Worm (Caenorhabditis elegans) whole organism, young adult: Measurements from ENCODE around the gene C03C10.2.

Experiments used
- B0019.2 ChIP-seq: fragments of 200-800 bp; sonication (Bioruptor generic); conservative IDR thresholded peaks from 2 replicates; pipeline ENCODE4 v1.3.6; 2022; ENCODE audit warnings: missing genetic modification reagents, missing genetic modification characterization, missing compliant biosample characterization
- B0035.1 ChIP-seq: sonication (generic microtip); optimal IDR thresholded peaks from 2 replicates; lab custom pipeline; 2016; ENCODE audit warnings: missing genetic modification characterization, mild to moderate bottlenecking, missing compliant biosample characterization, missing genotype, missing genetic modification reagents
- B0261.1 ChIP-seq: sonication (generic microtip); optimal IDR thresholded peaks from 2 replicates; lab custom pipeline; 2016; ENCODE audit warnings: mild to moderate bottlenecking, missing genetic modification characterization, moderate library complexity, missing compliant biosample characterization
- C06A6.2 ChIP-seq: fragments of 200-800 bp; sonication (Bioruptor generic); conservative IDR thresholded peaks from 2 replicates; pipeline ENCODE4 v1.3.6; 2022; ENCODE audit warnings: missing genetic modification characterization, missing compliant biosample characterization
- F37B4.10 ChIP-seq: fragments of 200-800 bp; sonication (Bioruptor generic); IDR thresholded peaks from 2 replicates; pipeline ENCODE4 v1.3.6; 2022; ENCODE audit warnings: missing genetic modification characterization, missing compliant biosample characterization
- F52B5.7 ChIP-seq: sonication (generic microtip); optimal IDR thresholded peaks from 2 replicates; lab custom pipeline; 2016; ENCODE audit warnings: mild to moderate bottlenecking, missing genetic modification characterization, missing compliant biosample characterization
- Y67H2A.10 ChIP-seq: fragments of 200-800 bp; sonication (Bioruptor generic); conservative IDR thresholded peaks from 2 replicates; pipeline ENCODE4 v1.3.6; 2022; ENCODE audit warnings: missing genetic modification reagents, missing genetic modification characterization, missing compliant biosample characterization
- Y79H2A.3 ChIP-seq: fragments of 200-800 bp; sonication (Bioruptor generic); conservative IDR thresholded peaks from 2 replicates; pipeline ENCODE4 v1.3.6; 2022; ENCODE audit warnings: missing genetic modification reagents, missing genetic modification characterization, missing compliant biosample characterization
- ZK185.1 ChIP-seq: sonication (generic microtip); optimal IDR thresholded peaks from 2 replicates; lab custom pipeline; 2016; ENCODE audit warnings: mild to moderate bottlenecking, missing genetic modification characterization, missing compliant biosample characterization; ENCODE audit not compliant: poor library complexity, severe bottlenecking
- atf-7 ChIP-seq: sonication (generic microtip); optimal IDR thresholded peaks from 2 replicates; lab custom pipeline; 2017; ENCODE audit warnings: mild to moderate bottlenecking, missing genetic modification characterization, missing compliant biosample characterization
- athp-1 ChIP-seq: sonication (generic microtip); optimal IDR thresholded peaks from 2 replicates; lab custom pipeline; 2017; ENCODE audit warnings: mild to moderate bottlenecking, missing genetic modification characterization, missing compliant biosample characterization
- attf-5 ChIP-seq: fragments of 200-800 bp; sonication (Bioruptor generic); optimal IDR thresholded peaks from 2 replicates; lab custom pipeline; 2018; ENCODE audit warnings: mild to moderate bottlenecking, missing genetic modification characterization, missing compliant biosample characterization
- bed-2 ChIP-seq: fragments of 200-800 bp; sonication (Bioruptor generic); IDR thresholded peaks from 2 replicates; pipeline ENCODE4 v1.3.6; 2022; ENCODE audit warnings: missing genetic modification reagents, missing genetic modification characterization, missing compliant biosample characterization
- cebp-1 ChIP-seq, 2 experiments: fragments of 200-800 bp in 1 of 2; sonication (Bioruptor generic) in 1 of 2; sonication (generic microtip) in 1 of 2; IDR thresholded peaks in 1 of 2; optimal IDR thresholded peaks in 1 of 2; 2 replicates each; pipeline versions ENCODE4 v1.3.6 to Lab custom; 2017 to 2022; ENCODE audit warnings: missing compliant biosample characterization in 2 of 2, missing genetic modification characterization in 2 of 2, mild to moderate bottlenecking in 1 of 2, missing genetic modification reagents in 1 of 2, moderate library complexity in 1 of 2
- die-1 ChIP-seq: sonication (generic microtip); optimal IDR thresholded peaks from 2 replicates; lab custom pipeline; 2016; ENCODE audit warnings: missing genotype, mild to moderate bottlenecking, missing genetic modification characterization, missing compliant biosample characterization
- egl-44 ChIP-seq: fragments of 200-800 bp; sonication (Bioruptor generic); IDR thresholded peaks from 2 replicates; pipeline ENCODE4 v1.3.6; 2022; ENCODE audit warnings: missing genetic modification reagents, missing genetic modification characterization, missing compliant biosample characterization
- egrh-3 ChIP-seq: fragments of 200-800 bp; sonication (Bioruptor generic); IDR thresholded peaks from 2 replicates; pipeline ENCODE4 v1.3.6; 2022; ENCODE audit warnings: missing genetic modification reagents, missing genetic modification characterization, missing compliant biosample characterization
- ets-4 ChIP-seq: fragments of 200-800 bp; sonication (Bioruptor generic); optimal IDR thresholded peaks from 2 replicates; lab custom pipeline; 2018; ENCODE audit warnings: mild to moderate bottlenecking, missing genetic modification characterization, missing compliant biosample characterization
- him-1 ChIP-seq: sonication (generic microtip); optimal IDR thresholded peaks from 2 replicates; lab custom pipeline; 2016; ENCODE audit warnings: missing genotype, missing genetic modification reagents, missing genetic modification characterization, missing compliant biosample characterization
- hlh-26 ChIP-seq: fragments of 200-800 bp; sonication (Bioruptor generic); conservative IDR thresholded peaks from 2 replicates; pipeline ENCODE4 v1.3.6; 2022; ENCODE audit warnings: missing genetic modification reagents, missing genetic modification characterization, missing compliant biosample characterization
- hmg-1.2 ChIP-seq: fragments of 200-800 bp; sonication (Bioruptor generic); IDR thresholded peaks from 2 replicates; pipeline ENCODE4 v1.3.6; 2022; ENCODE audit warnings: missing genetic modification reagents, missing genetic modification characterization, missing compliant biosample characterization
- hmg-20 ChIP-seq: fragments of 200-800 bp; sonication (Bioruptor generic); IDR thresholded peaks from 2 replicates; pipeline ENCODE4 v1.3.6; 2022; ENCODE audit warnings: missing genetic modification reagents, missing genetic modification characterization, missing compliant biosample characterization
- hsf-1 ChIP-seq: fragments of 200-800 bp; sonication (Bioruptor generic); IDR thresholded peaks from 2 replicates; pipeline ENCODE4 v1.3.6; 2022; ENCODE audit warnings: missing genetic modification reagents, missing genetic modification characterization, missing compliant biosample characterization
- lin-40 ChIP-seq: sonication (generic microtip); optimal IDR thresholded peaks from 2 replicates; lab custom pipeline; 2016; ENCODE audit warnings: missing genetic modification characterization, mild to moderate bottlenecking, missing compliant biosample characterization, missing genotype, missing genetic modification reagents
- madf-6 ChIP-seq: fragments of 200-800 bp; sonication (Bioruptor generic); IDR thresholded peaks from 2 replicates; pipeline ENCODE4 v1.3.6; 2022; ENCODE audit warnings: missing genetic modification reagents, missing genetic modification characterization, missing compliant biosample characterization
- mcd-1 ChIP-seq: fragments of 200-800 bp; sonication (Bioruptor generic); IDR thresholded peaks from 2 replicates; pipeline ENCODE4 v1.3.6; 2022; ENCODE audit warnings: missing genetic modification reagents, missing genetic modification characterization, missing compliant biosample characterization
- mxl-1 ChIP-seq: sonication (generic microtip); optimal IDR thresholded peaks from 2 replicates; lab custom pipeline; 2016; ENCODE audit warnings: missing genetic modification characterization, missing compliant biosample characterization
- nfyb-1 ChIP-seq: fragments of 200-800 bp; sonication (Bioruptor generic); IDR thresholded peaks from 2 replicates; pipeline ENCODE4 v1.3.6; 2022; ENCODE audit warnings: missing genetic modification reagents, missing genetic modification characterization, missing compliant biosample characterization
- nhr-120 ChIP-seq: fragments of 200-800 bp; sonication (Bioruptor generic); IDR thresholded peaks from 2 replicates; pipeline ENCODE4 v1.3.6; 2022; ENCODE audit warnings: missing genetic modification characterization, missing compliant biosample characterization
- nhr-90 ChIP-seq: sonication (generic microtip); optimal IDR thresholded peaks from 2 replicates; lab custom pipeline; 2016; ENCODE audit warnings: missing genotype, mild to moderate bottlenecking, missing genetic modification characterization, missing compliant biosample characterization
- pbrm-1 ChIP-seq: fragments of 200-800 bp; sonication (Bioruptor generic); IDR thresholded peaks from 2 replicates; pipeline ENCODE4 v1.3.6; 2022; ENCODE audit warnings: missing genetic modification reagents, missing genetic modification characterization, missing compliant biosample characterization
- pha-4 ChIP-seq: fragments of 150-350 bp; sonication (generic microtip); optimal IDR thresholded peaks from 2 replicates; lab custom pipeline; 2014; ENCODE audit warnings: missing biosample characterization, missing genetic modification reagents, missing genetic modification characterization
- rcor-1 ChIP-seq: fragments of 200-800 bp; sonication (Bioruptor generic); IDR thresholded peaks from 2 replicates; pipeline ENCODE4 v1.3.6; 2022; ENCODE audit warnings: missing genetic modification reagents, missing genetic modification characterization, missing compliant biosample characterization
- snpc-3.4 ChIP-seq: sonication (generic microtip); optimal IDR thresholded peaks from 2 replicates; lab custom pipeline; 2017; ENCODE audit warnings: missing genetic modification characterization, mild to moderate bottlenecking, missing compliant biosample characterization, antibody characterized with exemption, moderate library complexity, missing genotype, missing genetic modification reagents
- somi-1 ChIP-seq: fragments of 200-800 bp; sonication (Bioruptor generic); optimal IDR thresholded peaks from 2 replicates; lab custom pipeline; 2018; ENCODE audit warnings: mild to moderate bottlenecking, missing genetic modification characterization, missing compliant biosample characterization
- tbp1 ChIP-seq: fragments of 200-800 bp; sonication (Bioruptor generic); optimal IDR thresholded peaks from 2 replicates; lab custom pipeline; 2018; ENCODE audit warnings: mild to moderate bottlenecking, missing genetic modification characterization, missing compliant biosample characterization
- tlf-1 ChIP-seq: fragments of 200-800 bp; sonication (Bioruptor generic); optimal IDR thresholded peaks from 2 replicates; lab custom pipeline; 2018; ENCODE audit warnings: mild to moderate bottlenecking, missing genetic modification characterization, missing compliant biosample characterization
- unc-62 ChIP-seq: fragments of 150-350 bp; optimal IDR thresholded peaks from 2 replicates; lab custom pipeline; 2014; ENCODE audit warnings: missing biosample characterization, missing genetic modification reagents, missing genetic modification characterization
- xnd-1 ChIP-seq: sonication (generic microtip); optimal IDR thresholded peaks from 2 replicates; lab custom pipeline; 2016; ENCODE audit warnings: missing genotype, missing genetic modification reagents, missing genetic modification characterization, missing compliant biosample characterization
- zfh-2 ChIP-seq: fragments of 200-800 bp; sonication (Bioruptor generic); conservative IDR thresholded peaks from 2 replicates; pipeline ENCODE4 v1.3.6; 2022; ENCODE audit warnings: missing genetic modification reagents, missing genetic modification characterization, missing compliant biosample characterization
- ztf-26 ChIP-seq: sonication (generic microtip); optimal IDR thresholded peaks from 2 replicates; lab custom pipeline; 2017; ENCODE audit warnings: missing genetic modification characterization, missing compliant biosample characterization
- ztf-6 ChIP-seq: fragments of 200-800 bp; sonication (Bioruptor generic); IDR thresholded peaks from 2 replicates; pipeline ENCODE4 v1.3.6; 2022; ENCODE audit warnings: missing genetic modification reagents, missing genetic modification characterization, missing compliant biosample characterization

The C03C10.2 gene

ce11 chrIII:4099884-4100596 is 9.2 kb downstream of the C03C10.2 start:
- TF ChIP-seq egrh-3 (GFP tag; lab: Robert Waterston, UW): no peak
- no peak for TF ChIP-seq nhr-90 (tag; lab: Kevin White, UChicago)
- peak; percentile 4 for TF ChIP-seq ZK185.1
- TF ChIP-seq die-1 (tag; lab: Kevin White, UChicago): peak; percentile 12
- TF ChIP-seq hmg-20 (GFP tag; lab: Robert Waterston, UW): no peak
- no peak for TF ChIP-seq pbrm-1 (GFP tag; lab: Robert Waterston, UW)
- TF ChIP-seq attf-5 (GFP tag; lab: Kevin White, UChicago): peak; percentile 43
- no peak for TF ChIP-seq ets-4 (GFP tag; lab: Kevin White, UChicago)
- 0 out of 2 replicates have a peak, but pooled peaks have one; percentile 13 for TF ChIP-seq Y79H2A.3
- no peak for TF ChIP-seq nhr-120 (GFP tag; lab: Robert Waterston, UW)
- no peak for TF ChIP-seq mcd-1 (GFP tag; lab: Robert Waterston, UW)
- peak; percentile 7 for TF ChIP-seq tbp1
- TF ChIP-seq C06A6.2 (GFP tag; lab: Robert Waterston, UW): peak; percentile 24; the same call in 1 of the 2 replicates
- 0 out of 2 replicates have a peak, but pooled peaks have one; percentile 45 for TF ChIP-seq nfyb-1
- TF ChIP-seq ztf-26: peak; percentile 78
- no peak for TF ChIP-seq B0019.2 (GFP tag; lab: Robert Waterston, UW)
- TF ChIP-seq lin-40: peak; percentile 55
- TF ChIP-seq cebp-1 (GFP tag; IDR thresholded peaks at IDR 0.05; lab: Robert Waterston, UW): no peak
- peak; percentile 37 for TF ChIP-seq cebp-1 (tag; optimal IDR thresholded peaks at IDR 0.05; lab: Kevin White, UChicago)
- no peak for TF ChIP-seq xnd-1 (tag; lab: Kevin White, UChicago)
- TF ChIP-seq atf-7: no peak
- TF ChIP-seq somi-1 (GFP tag; lab: Kevin White, UChicago): peak; percentile 93

DNA sequence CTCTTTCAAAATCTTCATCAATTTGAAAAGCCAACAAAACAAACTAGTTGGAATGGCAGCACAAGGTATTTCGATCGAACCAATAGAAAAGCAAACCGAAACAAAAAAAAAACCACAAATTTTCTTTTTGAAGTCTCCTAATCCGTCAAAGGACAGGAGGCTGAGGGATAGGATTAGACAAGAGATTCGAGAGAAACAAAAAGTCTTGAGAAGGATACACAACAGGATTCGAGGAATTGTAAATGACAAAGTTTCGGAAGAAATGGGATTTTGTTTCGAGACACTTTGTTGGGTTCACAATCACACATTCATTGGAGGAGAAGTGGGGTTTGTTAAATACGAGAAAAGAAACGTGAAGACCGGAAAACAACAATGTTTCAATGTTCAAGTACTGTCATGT is 10.1 kb downstream of the C03C10.2 start:
- TF ChIP-seq mxl-1 (tag; lab: Kevin White, UChicago) (no peak), B0261.1 (tag; lab: Kevin White, UChicago) (no peak), pha-4 (tag; lab: Kevin White, UChicago) (no peak), zfh-2 (no peak), rcor-1 (GFP tag; lab: Robert Waterston, UW) (no peak), bed-2 (GFP tag; lab: Robert Waterston, UW) (no peak), tlf-1 (GFP tag; lab: Kevin White, UChicago) (no peak), athp-1 (tag; lab: Kevin White, UChicago) (no peak), B0035.1 (tag; lab: Kevin White, UChicago) (no peak), hsf-1 (GFP tag; lab: Robert Waterston, UW) (no peak), F52B5.7 (tag; lab: Kevin White, UChicago) (no peak), him-1 (no peak), ZK185.1 (no peak)

DNA sequence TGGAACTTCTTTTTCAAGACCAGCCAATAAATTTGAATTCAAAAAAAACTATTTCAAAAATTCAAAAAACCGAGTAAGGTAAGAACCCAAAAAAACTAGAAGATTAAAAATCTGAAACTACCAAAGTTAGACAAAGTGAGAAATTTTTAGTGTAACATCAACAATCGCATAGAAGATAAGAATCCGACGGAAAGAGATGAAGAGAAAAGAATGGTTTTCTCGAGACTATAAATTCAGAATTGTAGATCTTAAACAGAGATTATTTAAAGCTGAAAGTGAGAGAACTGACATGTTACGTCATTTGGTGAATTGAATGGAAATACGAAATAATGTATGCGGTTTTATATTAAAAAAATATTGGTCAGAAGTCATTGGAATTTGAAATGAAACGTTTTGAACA is 11.2 kb downstream of the C03C10.2 start:
- TF ChIP-seq bed-2 (GFP tag; lab: Robert Waterston, UW) (no peak), ztf-6 (GFP tag; lab: Robert Waterston, UW) (no peak), snpc-3.4 (tag; lab: Kevin White, UChicago) (no peak), madf-6 (GFP tag; lab: Robert Waterston, UW) (no peak), cebp-1 (GFP tag; IDR thresholded peaks at IDR 0.05; lab: Robert Waterston, UW) (no peak), cebp-1 (tag; optimal IDR thresholded peaks at IDR 0.05; lab: Kevin White, UChicago) (no peak), F37B4.10 (GFP tag; lab: Robert Waterston, UW) (no peak), Y67H2A.10 (GFP tag; lab: Robert Waterston, UW) (no peak), unc-62 (GFP tag; lab: Kevin White, UChicago) (no peak), atf-7 (no peak), hlh-26 (GFP tag; lab: Robert Waterston, UW) (no peak), hmg-1.2 (GFP tag; lab: Robert Waterston, UW) (no peak), egl-44 (GFP tag; lab: Robert Waterston, UW) (no peak), zfh-2 (no peak), mcd-1 (GFP tag; lab: Robert Waterston, UW) (no peak)
